Worm (Caenorhabditis elegans): ENCODE data around the gene scl-6.

Gene scl-6

ce11 chrIV:13026762-13027161 is 41.8 kb upstream of the scl-6 start (continued):
- peak; percentile 49 for TF ChIP-seq nhr-90 (tag; optimal IDR thresholded peaks at IDR 0.05)
- no peak for TF ChIP-seq ztf-3 (GFP tag; optimal IDR thresholded peaks at IDR 0.05)
- peak; percentile 36; the same call in 1 of the 2 replicates for TF ChIP-seq zfh-2 (GFP tag; conservative IDR thresholded peaks at IDR 0.05)
- TF ChIP-seq unc-62 (GFP tag; optimal IDR thresholded peaks at IDR 0.05): no peak
- peak; percentile 3 for TF ChIP-seq madf-10 (tag; optimal IDR thresholded peaks at IDR 0.05)
- TF ChIP-seq cebp-1 (GFP tag; IDR thresholded peaks at IDR 0.05): no peak
- peak; percentile 9 for TF ChIP-seq cebp-1 (tag; optimal IDR thresholded peaks at IDR 0.05)
- peak; percentile 23 for TF ChIP-seq tbp1 (GFP tag; optimal IDR thresholded peaks at IDR 0.05)
- TF ChIP-seq nfyb-1 (GFP tag; IDR thresholded peaks at IDR 0.05): peak; percentile 70
- TF ChIP-seq hsf-1 (GFP tag; IDR thresholded peaks at IDR 0.05): 0 out of 2 replicates have a peak, but pooled peaks have one; percentile 10
- TF ChIP-seq ets-4 (GFP tag; optimal IDR thresholded peaks at IDR 0.05): peak; percentile 70
- TF ChIP-seq ekl-4 (GFP tag; IDR thresholded peaks at IDR 0.05): no peak

- TF ChIP-seq mxl-1 (tag; optimal IDR thresholded peaks at IDR 0.05): no peak
- TF ChIP-seq egl-44 (GFP tag; IDR thresholded peaks at IDR 0.05): 0 out of 2 replicates have a peak, but pooled peaks have one; percentile 25
- TF ChIP-seq zfh-2 (GFP tag; conservative IDR thresholded peaks at IDR 0.05): 0 out of 2 replicates have a peak, but pooled peaks have one; percentile 44
- no peak for TF ChIP-seq B0019.2 (GFP tag; conservative IDR thresholded peaks at IDR 0.05)
These were observed 40.5 kb upstream of the scl-6 start for ce11 chrIV:13027801-13028641.

- TF ChIP-seq hlh-26 (GFP tag; conservative IDR thresholded peaks at IDR 0.05): no peak
- TF ChIP-seq bed-1 (GFP tag; IDR thresholded peaks at IDR 0.05): no peak
- TF ChIP-seq snpc-3.4 (tag; optimal IDR thresholded peaks at IDR 0.05): peak; percentile 81
- peak; percentile 44; the same call in 1 of the 2 replicates for TF ChIP-seq dox-1 (GFP tag; IDR thresholded peaks at IDR 0.05)
- no peak for TF ChIP-seq nhr-179 (tag; optimal IDR thresholded peaks at IDR 0.05)
- TF ChIP-seq lin-26 (GFP tag; IDR thresholded peaks at IDR 0.05): no peak
- TF ChIP-seq xnd-1 (tag; optimal IDR thresholded peaks at IDR 0.05): peak; percentile 66
- TF ChIP-seq lin-54 (GFP tag; optimal IDR thresholded peaks at IDR 0.05): peak; percentile 57
- TF ChIP-seq nfyb-1 (GFP tag; IDR thresholded peaks at IDR 0.05): no peak
- TF ChIP-seq rcor-1 (GFP tag; IDR thresholded peaks at IDR 0.05): peak; percentile 28; the same call in 1 of the 2 replicates
- peak; percentile 76 for TF ChIP-seq ceh-91 (GFP tag; IDR thresholded peaks at IDR 0.05)
- no peak for TF ChIP-seq mxl-1 (tag; optimal IDR thresholded peaks at IDR 0.05)
- peak; percentile 49 for TF ChIP-seq nhr-80 (tag; optimal IDR thresholded peaks at IDR 0.05)
- TF ChIP-seq tbp1 (GFP tag; optimal IDR thresholded peaks at IDR 0.05): peak; percentile 19
- peak; percentile 89 for TF ChIP-seq madf-6 (GFP tag; IDR thresholded peaks at IDR 0.05)
- TF ChIP-seq D2030.7 (GFP tag; IDR thresholded peaks at IDR 0.05): peak; percentile 78
- TF ChIP-seq sptf-2 (GFP tag; optimal IDR thresholded peaks at IDR 0.05): no peak
- peak; percentile 82 for TF ChIP-seq madf-8 (GFP tag; conservative IDR thresholded peaks at IDR 0.05)
- TF ChIP-seq lsl-1 (GFP tag; optimal IDR thresholded peaks at IDR 0.05): peak; percentile 61
- no peak for TF ChIP-seq attf-6 (GFP tag; IDR thresholded peaks at IDR 0.05)
- peak; percentile 14 for TF ChIP-seq snpc-4 (GFP tag; optimal IDR thresholded peaks at IDR 0.05)
- peak in 1 of 4 experiments; percentile 36 for TF ChIP-seq snpc-4 (tag; optimal IDR thresholded peaks at IDR 0.05)
- 0 out of 2 replicates have a peak, but pooled peaks have one; percentile 24 for TF ChIP-seq pbrm-1 (GFP tag; IDR thresholded peaks at IDR 0.05)
- TF ChIP-seq lin-35 (GFP tag; optimal IDR thresholded peaks at IDR 0.05): peak in 1 of 3 experiments; percentile 67
- no peak for TF ChIP-seq cebp-1 (GFP tag; IDR thresholded peaks at IDR 0.05)
- TF ChIP-seq cebp-1 (tag; optimal IDR thresholded peaks at IDR 0.05): peak; percentile 20
- TF ChIP-seq egrh-3 (GFP tag; IDR thresholded peaks at IDR 0.05): no peak
- no peak for TF ChIP-seq tbx-9 (tag; optimal IDR thresholded peaks at IDR 0.05; ENCODE audit: borderline replicate concordance)
- TF ChIP-seq ztf-28 (GFP tag; IDR thresholded peaks at IDR 0.05): no peak
- TF ChIP-seq F33H1.4 (GFP tag; IDR thresholded peaks at IDR 0.05): peak; percentile 63
- TF ChIP-seq efl-1 (GFP tag; optimal IDR thresholded peaks at IDR 0.05): peak; percentile 87
These were observed 39.5 kb upstream of the scl-6 start for ce11 chrIV:13028746-13029673.

All from whole organism, young adult.